Worm (Caenorhabditis elegans) whole organism, L4 larva: ENCODE data around the gene fbxc-25.

Experiments used
- Y48G9A.11 ChIP-seq: fragments of 200-800 bp; sonication (Bioruptor generic); IDR thresholded peaks from 2 replicates; pipeline ENCODE4 v1.3.6; 2022; ENCODE audit warnings: missing genetic modification reagents, missing genetic modification characterization, missing compliant biosample characterization
- ama-1 ChIP-seq: fragments of 150-350 bp; optimal IDR thresholded peaks from 2 replicates; lab custom pipeline; 2014; ENCODE audit warnings: inconsistent platforms, mixed read lengths
- mdl-1 ChIP-seq, 2 experiments: fragments of 150-350 bp in 1 of 2; sonication (generic microtip) in 1 of 2; optimal IDR thresholded peaks; 2 replicates each; lab custom pipeline; 2014 to 2017; ENCODE audit warnings: missing biosample characterization in 2 of 2, missing genetic modification characterization in 2 of 2
- nhr-102 ChIP-seq: sonication (generic microtip); optimal IDR thresholded peaks from 2 replicates; lab custom pipeline; 2016; ENCODE audit warnings: mild to moderate bottlenecking, missing genetic modification characterization, moderate library complexity, missing compliant biosample characterization
- nhr-48 ChIP-seq: sonication (generic microtip); optimal IDR thresholded peaks from 2 replicates; lab custom pipeline; 2016; ENCODE audit warnings: mild to moderate bottlenecking, missing genetic modification characterization, missing compliant biosample characterization
- skn-1 ChIP-seq: fragments of 150-350 bp; optimal IDR thresholded peaks from 2 replicates; lab custom pipeline; 2014; ENCODE audit warnings: missing biosample characterization, missing genetic modification characterization
- unc-130 ChIP-seq: sonication (generic microtip); optimal IDR thresholded peaks from 2 replicates; lab custom pipeline; 2016; ENCODE audit warnings: missing genetic modification reagents, missing genetic modification characterization, missing compliant biosample characterization
- ztf-11 ChIP-seq: fragments of 150-350 bp; optimal IDR thresholded peaks from 2 replicates; lab custom pipeline; 2014; ENCODE audit warnings: missing biosample characterization, missing genetic modification characterization

DNA sequence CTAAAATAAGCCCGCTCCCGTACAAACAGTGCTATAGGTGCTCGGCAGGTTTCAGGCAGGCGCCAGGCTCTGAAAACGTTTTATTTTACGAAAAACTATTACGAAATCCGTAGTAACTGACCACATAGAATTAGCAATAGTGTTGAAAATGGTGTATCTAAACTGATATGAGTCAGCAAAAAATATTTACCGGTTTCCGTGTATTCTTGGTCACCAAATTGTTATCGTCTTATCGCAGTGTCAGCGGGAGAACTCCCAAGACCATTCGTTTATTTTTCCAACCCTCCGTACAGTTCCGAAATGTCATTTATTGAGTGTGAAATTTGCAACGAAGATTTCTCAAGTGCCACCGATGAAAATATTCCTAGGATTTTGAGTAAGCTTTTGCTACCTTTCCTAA is 36.2 kb upstream of the fbxc-25 start, which contains the start of gene F43C11.8:
- no peak for TF ChIP-seq mdl-1 (tag; optimal IDR thresholded peaks at IDR 0.05; lab: Kevin White, UChicago)
- TF ChIP-seq nhr-48 (tag; lab: Kevin White, UChicago): no peak
- TF ChIP-seq ztf-11 (tag; lab: Kevin White, UChicago): no peak
- TF ChIP-seq ama-1 (lab: Kevin White, UChicago): no peak
- TF ChIP-seq nhr-102: no peak
- no peak for TF ChIP-seq unc-130
- no peak for TF ChIP-seq skn-1 (tag; lab: Kevin White, UChicago)
- no peak for TF ChIP-seq Y48G9A.11 (GFP tag; lab: Robert Waterston, UW)
